Fruit fly (Drosophila melanogaster) whole organism, pupa: ENCODE results near the gene CG1024.

Source experiments
- CG10348 ChIP-seq: fragments of 200-800 bp; sonication (Bioruptor generic); IDR thresholded peaks from 2 replicates; pipeline ENCODE4 v1.3.6; 2022; ENCODE audit warnings: missing biosample characterization, missing genetic modification characterization
- CG14655 ChIP-seq: fragments of 200-800 bp; sonication (Bioruptor generic); optimal IDR thresholded peaks from 3 replicates; lab custom pipeline; 2017; ENCODE audit warnings: mild to moderate bottlenecking, missing biosample characterization, missing genetic modification reagents, missing genetic modification characterization
- CG32121 ChIP-seq: fragments of 200-800 bp; sonication (Bioruptor generic); IDR thresholded peaks from 2 replicates; pipeline ENCODE4 v1.3.6; 2022; ENCODE audit warnings: missing biosample characterization, missing genetic modification characterization
- CG34367 ChIP-seq: fragments of 200-800 bp; sonication (Bioruptor generic); optimal IDR thresholded peaks from 2 replicates; lab custom pipeline; 2018; ENCODE audit warnings: missing biosample characterization, mild to moderate bottlenecking, missing genetic modification characterization
- CG4496 ChIP-seq: fragments of 200-800 bp; sonication (Bioruptor generic); IDR thresholded peaks from 3 replicates; pipeline ENCODE4 v1.3.6; 2022; ENCODE audit warnings: missing biosample characterization, missing genetic modification characterization
- CG8301 ChIP-seq: fragments of 200-800 bp; sonication (Bioruptor generic); optimal IDR thresholded peaks from 2 replicates; lab custom pipeline; 2018; ENCODE audit warnings: missing biosample characterization, mild to moderate bottlenecking, missing genetic modification characterization
- D1 ChIP-seq: fragments of 200-800 bp; sonication (Bioruptor generic); optimal IDR thresholded peaks from 2 replicates; lab custom pipeline; 2018; ENCODE audit warnings: missing biosample characterization, mild to moderate bottlenecking, missing genetic modification characterization, moderate library complexity
- EcR ChIP-seq: fragments of 200-800 bp; sonication (Bioruptor generic); optimal IDR thresholded peaks from 3 replicates; lab custom pipeline; 2019; ENCODE audit warnings: missing biosample characterization, missing genetic modification characterization, mild to moderate bottlenecking, moderate library complexity, missing genetic modification reagents
- fd96Ca ChIP-seq: fragments of 200-800 bp; sonication (Bioruptor generic); IDR thresholded peaks from 3 replicates; pipeline ENCODE4 v1.3.6; 2022; ENCODE audit warnings: missing biosample characterization, missing genetic modification characterization

dm6 chr3R:6426173-6426899 is 46.2 kb upstream of the CG1024 start:
- TF ChIP-seq CG14655 (GFP tag; lab: Kevin White, UChicago) (no peak), CG32121 (GFP tag; lab: Robert Waterston, UW) (no peak), CG8301 (tag; lab: Kevin White, UChicago) (no peak), CG4496 (no peak), D1 (tag; lab: Kevin White, UChicago) (no peak), EcR (GFP tag; lab: Kevin White, UChicago) (peak; percentile 81), CG10348 (GFP tag; lab: Robert Waterston, UW) (no peak), fd96Ca (GFP tag; lab: Robert Waterston, UW) (peak; percentile 49; the same call in 2 of the 3 replicates), CG34367 (tag; lab: Kevin White, UChicago) (no peak)
